Comparison of ENCODE assay signal across 2 worm cellular contexts in genomic region chrV:11982309-11982708, ce11.
TF ChIP-seq lines count a peak whose summit lies in the region.

rpt-1 (minus strand) TSS chrV:11982397.

TF ChIP-seq in whole organism, L1 larva, 84 proteins besides CTCF, POLR2A, EP300 and RAD21 (continued from another document):
- TF ChIP-seq ztf-11 (tag; optimal IDR thresholded peaks at IDR 0.05; lab: Kevin White, UChicago), result no peak
- TF ChIP-seq ama-1 (optimal IDR thresholded peaks at IDR 0.05; lab: Kevin White, UChicago), result no peak
- TF ChIP-seq C34B4.2 (tag; optimal IDR thresholded peaks at IDR 0.05; lab: Kevin White, UChicago), result no peak
- TF ChIP-seq nhr-84 (tag; optimal IDR thresholded peaks at IDR 0.05; lab: Kevin White, UChicago), result no peak
- TF ChIP-seq elt-3 (tag; optimal IDR thresholded peaks at IDR 0.05; lab: Kevin White, UChicago), result peak in 1 of 6 experiments; percentile 60
- TF ChIP-seq C04F5.9 (tag; optimal IDR thresholded peaks at IDR 0.05; lab: Kevin White, UChicago), result no peak
- peak; percentile 21 for TF ChIP-seq aly-2 (tag; optimal IDR thresholded peaks at IDR 0.05; lab: Kevin White, UChicago)
- no peak for TF ChIP-seq ceh-63 (GFP tag; optimal IDR thresholded peaks at IDR 0.05; lab: Kevin White, UChicago)
- peak; percentile 47 for TF ChIP-seq fos-1 (tag; optimal IDR thresholded peaks at IDR 0.05; lab: Kevin White, UChicago)
- TF ChIP-seq nhr-19 (GFP tag; conservative IDR thresholded peaks at IDR 0.05; lab: Robert Waterston, UW), result peak; percentile 49
- peak; percentile 91 to 97 for TF ChIP-seq lin-35 (GFP tag; optimal IDR thresholded peaks at IDR 0.05; lab: Kevin White, UChicago)
- TF ChIP-seq ceh-8 (GFP tag; optimal IDR thresholded peaks at IDR 0.05; lab: Kevin White, UChicago), result no peak
- TF ChIP-seq ceh-88 (GFP tag; IDR thresholded peaks at IDR 0.05; lab: Robert Waterston, UW), result no peak
- no peak for TF ChIP-seq egl-27 (tag; optimal IDR thresholded peaks at IDR 0.05; lab: Kevin White, UChicago)
- peak in 1 of 2 experiments; percentile 68 for TF ChIP-seq mdl-1 (tag; optimal IDR thresholded peaks at IDR 0.05; lab: Kevin White, UChicago)
- TF ChIP-seq vab-15 (tag; optimal IDR thresholded peaks at IDR 0.05; lab: Kevin White, UChicago), result no peak
- no peak for TF ChIP-seq pqm-1 (tag; optimal IDR thresholded peaks at IDR 0.05; lab: Kevin White, UChicago)
- TF ChIP-seq ets-5 (GFP tag; IDR thresholded peaks at IDR 0.05; lab: Robert Waterston, UW), result no peak
- no peak for TF ChIP-seq tlp-1 (tag; optimal IDR thresholded peaks at IDR 0.05; lab: Kevin White, UChicago)
- peak; percentile 24 for TF ChIP-seq unc-86 (tag; optimal IDR thresholded peaks at IDR 0.05; lab: Kevin White, UChicago)
- peak; percentile 1 for TF ChIP-seq jun-1 (tag; optimal IDR thresholded peaks at IDR 0.05; lab: Kevin White, UChicago)
- TF ChIP-seq efl-3 (GFP tag; optimal IDR thresholded peaks at IDR 0.05; lab: Kevin White, UChicago), result no peak
- TF ChIP-seq fkh-8 (tag; optimal IDR thresholded peaks at IDR 0.05; lab: Kevin White, UChicago), result peak; percentile 44
- TF ChIP-seq unc-62 (GFP tag; optimal IDR thresholded peaks at IDR 0.05; lab: Kevin White, UChicago), result no peak
- no peak for TF ChIP-seq nhr-76 (tag; optimal IDR thresholded peaks at IDR 0.05; lab: Kevin White, UChicago)
- TF ChIP-seq unc-98 (GFP tag; IDR thresholded peaks at IDR 0.05; lab: Robert Waterston, UW), result no peak
- TF ChIP-seq mef-2 (tag; optimal IDR thresholded peaks at IDR 0.05; lab: Kevin White, UChicago), result no peak
- no peak for TF ChIP-seq nhr-12 (tag; optimal IDR thresholded peaks at IDR 0.05; lab: Kevin White, UChicago)
- peak; percentile 65 for TF ChIP-seq nhr-47 (tag; optimal IDR thresholded peaks at IDR 0.05; lab: Kevin White, UChicago)
- TF ChIP-seq swsn-7 (tag; optimal IDR thresholded peaks at IDR 0.05; lab: Kevin White, UChicago), result peak; percentile 51
- TF ChIP-seq dsc-1 (tag; optimal IDR thresholded peaks at IDR 0.05; lab: Kevin White, UChicago), result peak; percentile 32
- TF ChIP-seq C16A3.4 (tag; optimal IDR thresholded peaks at IDR 0.05; lab: Kevin White, UChicago), result peak; percentile 73
- TF ChIP-seq blmp-1 (tag; optimal IDR thresholded peaks at IDR 0.05; lab: Kevin White, UChicago), result peak; percentile 84
- no peak for TF ChIP-seq unc-30 (tag; optimal IDR thresholded peaks at IDR 0.05; lab: Kevin White, UChicago)
- no peak for TF ChIP-seq ces-1 (GFP tag; optimal IDR thresholded peaks at IDR 0.05; lab: Kevin White, UChicago)
- no peak for TF ChIP-seq zag-1 (tag; optimal IDR thresholded peaks at IDR 0.05; lab: Kevin White, UChicago)
- no peak for TF ChIP-seq nhr-11 (tag; optimal IDR thresholded peaks at IDR 0.05; lab: Kevin White, UChicago)
- no peak for TF ChIP-seq pag-3 (tag; optimal IDR thresholded peaks at IDR 0.05; lab: Kevin White, UChicago; ENCODE audit: borderline replicate concordance, insufficient read depth)
- no peak for TF ChIP-seq sox-4 (tag; optimal IDR thresholded peaks at IDR 0.05; lab: Kevin White, UChicago)
- TF ChIP-seq ceh-90 (tag; optimal IDR thresholded peaks at IDR 0.05; lab: Kevin White, UChicago), result no peak
- no peak for TF ChIP-seq elt-2 (tag; optimal IDR thresholded peaks at IDR 0.05; lab: Kevin White, UChicago)
- TF ChIP-seq rnt-1 (tag; optimal IDR thresholded peaks at IDR 0.05; lab: Kevin White, UChicago), result peak; percentile 56
- peak; percentile 79 for TF ChIP-seq unc-130 (tag; optimal IDR thresholded peaks at IDR 0.05; lab: Kevin White, UChicago)
- no peak for TF ChIP-seq egl-13 (tag; optimal IDR thresholded peaks at IDR 0.05; lab: Kevin White, UChicago)
- TF ChIP-seq skn-1 (tag; optimal IDR thresholded peaks at IDR 0.05; lab: Kevin White, UChicago), result peak; percentile 99
- TF ChIP-seq F16B12.6 (tag; optimal IDR thresholded peaks at IDR 0.05; lab: Kevin White, UChicago), result peak; percentile 55
- no peak for TF ChIP-seq nhr-28 (tag; optimal IDR thresholded peaks at IDR 0.05; lab: Kevin White, UChicago)
- no peak for TF ChIP-seq fkh-10 (GFP tag; optimal IDR thresholded peaks at IDR 0.05; lab: Kevin White, UChicago)
- peak; percentile 74 for TF ChIP-seq mep-1 (tag; optimal IDR thresholded peaks at IDR 0.05; lab: Kevin White, UChicago)
- peak; percentile 55 for TF ChIP-seq xbp-1 (tag; optimal IDR thresholded peaks at IDR 0.05; lab: Kevin White, UChicago)
- TF ChIP-seq efl-1 (optimal IDR thresholded peaks at IDR 0.05; lab: Kevin White, UChicago), result peak; percentile 92 to 98
- TF ChIP-seq efl-1 (GFP tag; optimal IDR thresholded peaks at IDR 0.05 in 1 of 2; lab: Kevin White, UChicago), result peak; percentile 91 to 99
- no peak for TF ChIP-seq ztf-4 (tag; optimal IDR thresholded peaks at IDR 0.05; lab: Kevin White, UChicago)
- TF ChIP-seq grh-1 (GFP tag; IDR thresholded peaks at IDR 0.05; lab: Robert Waterston, UW), result no peak
- TF ChIP-seq hlh-17 (GFP tag; optimal IDR thresholded peaks at IDR 0.05; lab: Kevin White, UChicago; ENCODE audit: borderline replicate concordance), result no peak
- no peak for TF ChIP-seq fkh-4 (tag; optimal IDR thresholded peaks at IDR 0.05; lab: Kevin White, UChicago; ENCODE audit: borderline replicate concordance)
- TF ChIP-seq nhr-90 (tag; optimal IDR thresholded peaks at IDR 0.05; lab: Kevin White, UChicago; ENCODE audit: poor library complexity), result peak; percentile 6
- TF ChIP-seq pax-3 (tag; optimal IDR thresholded peaks at IDR 0.05; lab: Kevin White, UChicago), result no peak
- TF ChIP-seq ceh-82 (tag; optimal IDR thresholded peaks at IDR 0.05; lab: Kevin White, UChicago), result peak; percentile 41 to 76 (median 71)
- peak; percentile 65 for TF ChIP-seq lin-14 (GFP tag; optimal IDR thresholded peaks at IDR 0.05; lab: Kevin White, UChicago)
- TF ChIP-seq Y116A8C.19 (tag; optimal IDR thresholded peaks at IDR 0.05; lab: Kevin White, UChicago; ENCODE audit: borderline replicate concordance), result no peak
- no peak for TF ChIP-seq sptf-1 (tag; optimal IDR thresholded peaks at IDR 0.05; lab: Kevin White, UChicago)
- TF ChIP-seq tbx-2 (tag; optimal IDR thresholded peaks at IDR 0.05; lab: Kevin White, UChicago), result peak; percentile 60
- TF ChIP-seq nhr-71 (tag; optimal IDR thresholded peaks at IDR 0.05; lab: Kevin White, UChicago), result peak; percentile 69
- TF ChIP-seq lin-39 (tag; optimal IDR thresholded peaks at IDR 0.05; lab: Kevin White, UChicago), result no peak
- no peak for TF ChIP-seq aha-1 (tag; optimal IDR thresholded peaks at IDR 0.05; lab: Kevin White, UChicago)
- TF ChIP-seq mab-9 (GFP tag; IDR thresholded peaks at IDR 0.05; lab: Robert Waterston, UW), result no peak

TF ChIP-seq in whole organism, L3 larva, 47 proteins besides CTCF, POLR2A, EP300 and RAD21 (continued from another document):
- TF ChIP-seq pha-4 (tag; optimal IDR thresholded peaks at IDR 0.05; lab: Kevin White, UChicago) (peak; percentile 89), lsy-12 (tag; optimal IDR thresholded peaks at IDR 0.05; lab: Kevin White, UChicago) (no peak), elt-2 (tag; optimal IDR thresholded peaks at IDR 0.05; lab: Kevin White, UChicago) (peak; percentile 29), skn-1 (tag; optimal IDR thresholded peaks at IDR 0.05; lab: Kevin White, UChicago) (peak; percentile 98), lin-15B (tag; optimal IDR thresholded peaks at IDR 0.05; lab: Kevin White, UChicago) (peak; percentile 90), nhr-25 (tag; optimal IDR thresholded peaks at IDR 0.05; lab: Kevin White, UChicago) (peak; percentile 70), ceh-82 (tag; optimal IDR thresholded peaks at IDR 0.05; lab: Kevin White, UChicago) (no peak)
TF ChIP-seq in whole organism, L3 larva: peak in this region for 14.
